Fruit fly (Drosophila melanogaster) whole organism, embryonic: ENCODE data around the gene cactin.

Experiments used
- Aef1 ChIP-seq: fragments of 200-800 bp; sonication (Bioruptor generic); IDR thresholded peaks from 3 replicates; pipeline ENCODE4 v1.3.6; 2022; ENCODE audit warnings: missing biosample characterization, missing genetic modification characterization
- Awh ChIP-seq: fragments of 200-800 bp; sonication (Bioruptor generic); IDR thresholded peaks from 2 replicates; pipeline ENCODE4, ENCODE4 v1.3.6; 2022; ENCODE audit warnings: missing biosample characterization, missing genetic modification characterization
- Blimp-1 ChIP-seq: fragments of 200-800 bp; sonication (Bioruptor generic); optimal IDR thresholded peaks from 3 replicates; lab custom pipeline; 2018; ENCODE audit warnings: missing biosample characterization, missing genetic modification characterization, mild to moderate bottlenecking, moderate library complexity, missing genetic modification reagents
- CG11695 ChIP-seq: fragments of 200-800 bp; sonication (Bioruptor generic); IDR thresholded peaks from 3 replicates; pipeline ENCODE4 v1.3.6; 2022; ENCODE audit warnings: missing biosample characterization, missing genetic modification characterization
- CG12744 ChIP-seq: fragments of 200-800 bp; sonication (Bioruptor generic); optimal IDR thresholded peaks from 2 replicates; lab custom pipeline; 2016; ENCODE audit warnings: missing biosample characterization, missing genetic modification characterization
- CG15011 ChIP-seq: fragments of 200-800 bp; sonication (Bioruptor generic); optimal IDR thresholded peaks from 3 replicates; lab custom pipeline; 2018; ENCODE audit warnings: missing biosample characterization, mild to moderate bottlenecking, missing genetic modification characterization
- CG1529 ChIP-seq: fragments of 200-800 bp; sonication (Bioruptor generic); optimal IDR thresholded peaks from 3 replicates; lab custom pipeline; 2018; ENCODE audit warnings: missing biosample characterization, missing genetic modification characterization
- CG17361 ChIP-seq: fragments of 200-800 bp; sonication (Bioruptor generic); IDR thresholded peaks from 3 replicates; pipeline ENCODE4 v1.3.6; 2022; ENCODE audit warnings: missing biosample characterization, missing genetic modification characterization
- CG17912 ChIP-seq: fragments of 200-800 bp; sonication (Bioruptor generic); optimal IDR thresholded peaks from 2 replicates; lab custom pipeline; 2018; ENCODE audit warnings: missing biosample characterization, mild to moderate bottlenecking, missing genetic modification characterization
- CG32767 ChIP-seq: fragments of 200-800 bp; sonication (Bioruptor generic); IDR thresholded peaks from 2 replicates; pipeline ENCODE4 v1.3.6; 2022; ENCODE audit warnings: missing biosample characterization, missing genetic modification characterization
- CG33213 ChIP-seq: fragments of 200-800 bp; sonication (Bioruptor generic); optimal IDR thresholded peaks from 3 replicates; lab custom pipeline; 2016; ENCODE audit warnings: missing biosample characterization, missing genetic modification characterization
- CG3838 ChIP-seq: fragments of 200-800 bp; sonication (Bioruptor generic); optimal IDR thresholded peaks from 3 replicates; lab custom pipeline; 2016; ENCODE audit warnings: missing biosample characterization, missing genetic modification characterization
- CG4360 ChIP-seq: fragments of 200-800 bp; sonication (Bioruptor generic); IDR thresholded peaks from 2 replicates; pipeline ENCODE4 v1.3.6; 2022; ENCODE audit warnings: missing biosample characterization, missing genetic modification characterization
- CG6813 ChIP-seq: fragments of 200-800 bp; sonication (Bioruptor generic); optimal IDR thresholded peaks from 2 replicates; lab custom pipeline; 2017; ENCODE audit warnings: missing biosample characterization, missing genetic modification characterization, mild to moderate bottlenecking, moderate library complexity, missing genetic modification reagents
- CG8359 ChIP-seq: fragments of 200-800 bp; sonication (Bioruptor generic); optimal IDR thresholded peaks from 2 replicates; lab custom pipeline; 2017; ENCODE audit warnings: missing biosample characterization, mild to moderate bottlenecking, missing genetic modification characterization, borderline replicate concordance
- Dad ChIP-seq: fragments of 200-800 bp; sonication (Bioruptor generic); optimal IDR thresholded peaks from 3 replicates; lab custom pipeline; 2016; ENCODE audit warnings: missing biosample characterization, missing genetic modification characterization
- Dref ChIP-seq: fragments of 200-800 bp; sonication (Bioruptor generic); IDR thresholded peaks from 2 replicates; pipeline ENCODE4 v1.3.6; 2022; ENCODE audit warnings: missing biosample characterization, missing genetic modification characterization
- E2f1 ChIP-seq: fragments of 200-800 bp; sonication (Bioruptor generic); IDR thresholded peaks from 2 replicates; pipeline ENCODE4 v1.3.6; 2022; ENCODE audit warnings: missing biosample characterization, missing genetic modification characterization
- Ets97D ChIP-seq: fragments of 200-800 bp; sonication (Bioruptor generic); optimal IDR thresholded peaks from 3 replicates; lab custom pipeline; 2016; ENCODE audit warnings: missing biosample characterization, missing genetic modification characterization
- Hey ChIP-seq: fragments of 200-800 bp; sonication (Bioruptor generic); optimal IDR thresholded peaks from 3 replicates; lab custom pipeline; 2018; ENCODE audit warnings: missing biosample characterization, mild to moderate bottlenecking, missing genetic modification characterization
- Oaz ChIP-seq: fragments of 200-800 bp; sonication (Bioruptor generic); IDR thresholded peaks from 2 replicates; pipeline ENCODE4 v1.3.6; 2022; ENCODE audit warnings: missing biosample characterization, missing genetic modification characterization
- Scr ChIP-seq: fragments of 200-800 bp; sonication (Bioruptor generic); IDR thresholded peaks from 2 replicates; pipeline ENCODE4 v1.3.6; 2022; ENCODE audit warnings: missing biosample characterization, missing genetic modification characterization; ENCODE audit not compliant: partially characterized antibody
- Sox100B ChIP-seq: fragments of 200-800 bp; sonication (Bioruptor generic); optimal IDR thresholded peaks from 3 replicates; lab custom pipeline; 2018; ENCODE audit warnings: missing biosample characterization, mild to moderate bottlenecking, missing genetic modification characterization
- Taf1 ChIP-seq: fragments of 200-800 bp; sonication (Bioruptor generic); IDR thresholded peaks from 2 replicates; pipeline ENCODE4 v1.3.6; 2022; ENCODE audit warnings: missing biosample characterization, missing genetic modification characterization
- Vsx1 ChIP-seq: fragments of 200-800 bp; sonication (Bioruptor generic); optimal IDR thresholded peaks from 2 replicates; lab custom pipeline; 2017; ENCODE audit warnings: missing biosample characterization, mild to moderate bottlenecking, missing genetic modification characterization, missing genetic modification reagents
- Xrp1 ChIP-seq: fragments of 200-800 bp; sonication (Bioruptor generic); IDR thresholded peaks from 2 replicates; pipeline ENCODE4 v1.3.6; 2022; ENCODE audit warnings: missing biosample characterization, missing genetic modification characterization
- ac ChIP-seq: fragments of 200-800 bp; sonication (Bioruptor generic); optimal IDR thresholded peaks from 3 replicates; lab custom pipeline; 2017; ENCODE audit warnings: missing biosample characterization, mild to moderate bottlenecking, missing genetic modification characterization
- ase ChIP-seq: fragments of 200-800 bp; sonication (Bioruptor generic); IDR thresholded peaks from 3 replicates; pipeline ENCODE4 v1.3.6; 2022; ENCODE audit warnings: missing biosample characterization, missing genetic modification characterization
- az2 ChIP-seq: fragments of 200-800 bp; sonication (Bioruptor generic); optimal IDR thresholded peaks from 3 replicates; lab custom pipeline; 2016; ENCODE audit warnings: missing biosample characterization, missing genetic modification characterization
- chif ChIP-seq, 2 experiments: fragments of 200-800 bp; sonication (Bioruptor generic); optimal IDR thresholded peaks; 3 replicates each; lab custom pipeline; 2016; ENCODE audit warnings: missing biosample characterization in 2 of 2, missing genetic modification characterization in 2 of 2
- chn ChIP-seq: fragments of 200-800 bp; sonication (Bioruptor generic); optimal IDR thresholded peaks from 2 replicates; lab custom pipeline; 2016; ENCODE audit warnings: missing biosample characterization, missing genetic modification characterization
- croc ChIP-seq: fragments of 200-800 bp; sonication (Bioruptor generic); conservative IDR thresholded peaks from 3 replicates; pipeline ENCODE4 v1.3.6; 2022; ENCODE audit warnings: missing biosample characterization, missing genetic modification characterization
- cwo ChIP-seq: fragments of 200-800 bp; sonication (Bioruptor generic); optimal IDR thresholded peaks from 3 replicates; lab custom pipeline; 2017; ENCODE audit warnings: missing biosample characterization, missing genetic modification characterization, mild to moderate bottlenecking, moderate library complexity, missing genetic modification reagents
- gsb-n ChIP-seq: fragments of 200-800 bp; sonication (Bioruptor generic); optimal IDR thresholded peaks from 3 replicates; lab custom pipeline; 2018; ENCODE audit warnings: missing biosample characterization, mild to moderate bottlenecking, missing genetic modification characterization
- hkb ChIP-seq, 2 experiments: fragments of 200-800 bp in 1 of 2; fragments of >200 bp in 1 of 2; sonication (Bioruptor generic) in 1 of 2; IDR thresholded peaks in 1 of 2; optimal IDR thresholded peaks in 1 of 2; 2 replicates each; pipeline versions ENCODE4 v1.3.6 to Lab custom; 2017 to 2022; ENCODE audit warnings: missing biosample characterization in 1 of 2, missing genetic modification characterization in 1 of 2
- insv ChIP-seq, 2 experiments: fragments of 200-800 bp; sonication (Bioruptor generic); optimal IDR thresholded peaks; 3 replicates each; lab custom pipeline; 2016 to 2018; ENCODE audit warnings: missing biosample characterization in 2 of 2, missing genetic modification characterization in 2 of 2
- pan ChIP-seq, 4 experiments: fragments of >200 bp in 3 of 4; fragments of 200-800 bp in 1 of 4; sonication (Bioruptor generic) in 1 of 4; optimal IDR thresholded peaks in 3 of 4; IDR thresholded peaks in 1 of 4; 2 replicates each; pipeline versions ENCODE4 v1.3.6 to Lab custom; 2017 to 2022; ENCODE audit warnings: missing biosample characterization in 2 of 4, missing genetic modification characterization in 2 of 4, mixed read lengths in 1 of 4
- pb ChIP-seq: fragments of 200-800 bp; sonication (Bioruptor generic); optimal IDR thresholded peaks from 3 replicates; lab custom pipeline; 2016; ENCODE audit warnings: missing biosample characterization, missing genetic modification characterization
- pnt ChIP-seq: fragments of 200-800 bp; sonication (Bioruptor generic); optimal IDR thresholded peaks from 3 replicates; lab custom pipeline; 2016; ENCODE audit warnings: missing biosample characterization, missing genetic modification characterization
- psq ChIP-seq: fragments of 200-800 bp; sonication (Bioruptor generic); optimal IDR thresholded peaks from 2 replicates; lab custom pipeline; 2017; ENCODE audit warnings: missing biosample characterization, missing genetic modification characterization
- scrt ChIP-seq: fragments of 200-800 bp; sonication (Bioruptor generic); optimal IDR thresholded peaks from 2 replicates; lab custom pipeline; 2018; ENCODE audit warnings: missing biosample characterization, mild to moderate bottlenecking, missing genetic modification characterization, moderate library complexity
- sens-2 ChIP-seq: fragments of 200-800 bp; sonication (Bioruptor generic); IDR thresholded peaks from 2 replicates; pipeline ENCODE4 v1.3.6; 2022; ENCODE audit warnings: missing biosample characterization, missing genetic modification characterization
- sob ChIP-seq: fragments of 200-800 bp; sonication (Bioruptor generic); IDR thresholded peaks from 2 replicates; pipeline ENCODE4 v1.3.6; 2022; ENCODE audit warnings: missing biosample characterization, missing genetic modification characterization
- tio ChIP-seq: fragments of 200-800 bp; sonication (Bioruptor generic); optimal IDR thresholded peaks from 2 replicates; lab custom pipeline; 2017; ENCODE audit warnings: missing biosample characterization, missing genetic modification characterization, inconsistent platforms
- tll ChIP-seq, 2 experiments: fragments of 200-800 bp in 1 of 2; fragments of >200 bp in 1 of 2; sonication (Bioruptor generic) in 1 of 2; optimal IDR thresholded peaks; 2 replicates each; lab custom pipeline; 2017 to 2019; ENCODE audit warnings: missing biosample characterization in 2 of 2, missing genetic modification characterization in 2 of 2, mild to moderate bottlenecking in 1 of 2, moderate library complexity in 1 of 2
- tna ChIP-seq: fragments of 200-800 bp; sonication (Bioruptor generic); IDR thresholded peaks from 2 replicates; pipeline ENCODE4 v1.3.6; 2022; ENCODE audit warnings: missing biosample characterization, missing genetic modification characterization; ENCODE audit not compliant: partially characterized antibody
- trem ChIP-seq: fragments of 200-800 bp; optimal IDR thresholded peaks from 3 replicates; lab custom pipeline; 2019; ENCODE audit warnings: missing biosample characterization, mild to moderate bottlenecking, missing genetic modification characterization, moderate library complexity
- twi ChIP-seq: fragments of 200-800 bp; optimal IDR thresholded peaks from 2 replicates; lab custom pipeline; 2019; ENCODE audit warnings: missing biosample characterization, mild to moderate bottlenecking, missing genetic modification characterization, moderate library complexity

The cactin gene

DNA sequence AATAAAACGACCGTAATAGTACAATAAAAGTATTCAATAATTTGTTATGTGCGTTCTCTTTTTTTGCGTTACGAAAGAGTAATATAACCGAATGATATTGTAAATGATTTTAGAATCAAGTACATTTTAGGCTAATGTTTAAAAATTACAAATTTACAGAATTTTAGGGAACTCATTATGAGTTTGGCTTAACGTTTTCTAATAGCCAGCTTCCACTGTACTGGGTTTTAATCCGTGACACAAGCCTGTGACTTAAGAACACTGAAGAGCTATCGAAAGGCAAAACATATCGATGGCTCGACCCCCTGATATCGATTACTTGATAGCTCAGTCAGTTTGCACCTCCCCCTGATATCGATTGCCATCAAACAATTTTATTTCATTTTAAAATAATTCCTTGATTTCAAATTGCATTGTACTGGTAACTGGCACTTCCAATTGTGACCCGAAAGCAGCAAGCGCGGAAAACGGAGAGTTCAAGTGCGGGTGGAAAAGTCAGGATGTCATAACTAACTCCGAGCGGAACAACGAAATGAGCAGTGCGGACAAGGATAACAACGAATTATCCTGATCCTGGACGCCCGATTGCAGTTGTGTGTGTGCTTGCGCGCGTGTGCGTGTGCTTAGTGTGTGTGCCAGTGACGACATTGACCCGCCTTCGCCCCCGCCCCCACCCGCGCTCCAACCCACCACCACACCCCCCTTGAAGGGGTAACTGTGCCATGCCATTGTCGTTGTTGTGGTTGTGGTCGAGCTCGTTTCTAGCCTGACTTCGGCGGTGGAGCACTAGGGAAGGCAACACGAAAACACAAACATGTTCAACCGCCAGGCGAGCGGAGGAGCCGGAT is 29.6 kb upstream of the cactin start, which contains the start of gene HERC2 (continued):
- no peak for TF ChIP-seq gsb-n (tag; lab: Kevin White, UChicago)
- peak in 1 of 2 experiments; percentile 64 for TF ChIP-seq chif (GFP tag; optimal IDR thresholded peaks at IDR 0.05; lab: Kevin White, UChicago)
- TF ChIP-seq chn (GFP tag; lab: Kevin White, UChicago): peak; percentile 58
- TF ChIP-seq tna: peak; percentile 90
- TF ChIP-seq Taf1: 0 out of 2 replicates have a peak, but pooled peaks have one; percentile 25
- no peak for TF ChIP-seq Hey
- no peak for TF ChIP-seq tio (GFP tag; lab: Kevin White, UChicago)
- peak; percentile 63; the same call in 1 of the 2 replicates for TF ChIP-seq sob (GFP tag; lab: Robert Waterston, UW)
- no peak for TF ChIP-seq Awh (GFP tag; lab: Robert Waterston, UW)
- no peak for TF ChIP-seq CG4360 (GFP tag; lab: Robert Waterston, UW)
- TF ChIP-seq Dref (GFP tag; lab: Robert Waterston, UW): peak; percentile 99
- no peak for TF ChIP-seq CG8359 (GFP tag; lab: Kevin White, UChicago)
- no peak for TF ChIP-seq ac (GFP tag; lab: Kevin White, UChicago)
- TF ChIP-seq Scr (GFP tag; lab: Robert Waterston, UW): peak; percentile 84
- TF ChIP-seq Sox100B (GFP tag; lab: Kevin White, UChicago): no peak
- no peak for TF ChIP-seq pan (optimal IDR thresholded peaks at IDR 0.05; lab: Kevin White, UChicago)
- TF ChIP-seq pan (GFP tag; optimal IDR thresholded peaks at IDR 0.05 in 1 of 2, IDR thresholded peaks at IDR 0.05 in 1 of 2): peak in 1 of 2 experiments; percentile 56
- no peak for TF ChIP-seq CG1529 (GFP tag; lab: Kevin White, UChicago)
- TF ChIP-seq CG17361: no peak; the same call in 1 of the 3 replicates
- TF ChIP-seq Aef1 (GFP tag; lab: Robert Waterston, UW): 0 out of 3 replicates have a peak, but pooled peaks have one; percentile 39
- peak; percentile 9 for TF ChIP-seq CG12744
- TF ChIP-seq CG6813 (GFP tag; lab: Kevin White, UChicago): no peak
- no peak for TF ChIP-seq psq
- TF ChIP-seq Blimp-1 (GFP tag; lab: Kevin White, UChicago): no peak
- TF ChIP-seq tll (GFP tag; optimal IDR thresholded peaks at IDR 0.05; lab: Kevin White, UChicago): no peak
- no peak for TF ChIP-seq hkb (optimal IDR thresholded peaks at IDR 0.05; lab: Kevin White, UChicago)
- TF ChIP-seq hkb (GFP tag; IDR thresholded peaks at IDR 0.05; lab: Robert Waterston, UW): no peak
- no peak for TF ChIP-seq CG11695 (GFP tag; lab: Robert Waterston, UW)
- 0 out of 3 replicates have a peak, but pooled peaks have one; percentile 29 for TF ChIP-seq ase
- TF ChIP-seq cwo (GFP tag; lab: Kevin White, UChicago): no peak
- TF ChIP-seq Ets97D (GFP tag; lab: Kevin White, UChicago): peak; percentile 41
- TF ChIP-seq insv (GFP tag; optimal IDR thresholded peaks at IDR 0.05; lab: Kevin White, UChicago): no peak
- TF ChIP-seq Xrp1 (GFP tag; lab: Robert Waterston, UW): peak; percentile 61; the same call in 1 of the 2 replicates
- TF ChIP-seq Vsx1 (GFP tag; lab: Kevin White, UChicago): no peak
- TF ChIP-seq CG33213 (GFP tag; lab: Kevin White, UChicago): no peak
- no peak for TF ChIP-seq scrt (GFP tag; lab: Kevin White, UChicago)
- TF ChIP-seq CG15011 (GFP tag; lab: Kevin White, UChicago): no peak
- TF ChIP-seq twi: no peak
- TF ChIP-seq az2 (GFP tag; lab: Kevin White, UChicago): no peak
- TF ChIP-seq Oaz (GFP tag; lab: Robert Waterston, UW): no peak
- no peak for TF ChIP-seq CG32767 (GFP tag; lab: Robert Waterston, UW)
- no peak for TF ChIP-seq CG3838
- TF ChIP-seq croc (GFP tag; lab: Robert Waterston, UW): no peak
- peak; percentile 31; the same call in 1 of the 2 replicates for TF ChIP-seq E2f1 (GFP tag; lab: Robert Waterston, UW)
- no peak for TF ChIP-seq sens-2 (GFP tag; lab: Robert Waterston, UW)
- no peak for TF ChIP-seq trem
- no peak for TF ChIP-seq CG17912 (GFP tag; lab: Kevin White, UChicago)
- peak; percentile 34 for TF ChIP-seq Dad (GFP tag; lab: Kevin White, UChicago)
- TF ChIP-seq pnt: peak; percentile 20
- TF ChIP-seq pb (GFP tag; lab: Kevin White, UChicago): no peak
